Worm (Caenorhabditis elegans): ENCODE measurements around the gene abu-8.

ce11 chrV:5223044-5223443 is 28.6 kb upstream of the abu-8 start, which contains the start of gene Y49G5B.1:
- TF ChIP-seq snpc-4 (tag; optimal IDR thresholded peaks at IDR 0.05) = no peak
- TF ChIP-seq mdl-1 (tag; optimal IDR thresholded peaks at IDR 0.05) = no peak
- TF ChIP-seq gei-8 (GFP tag; optimal IDR thresholded peaks at IDR 0.05) = no peak
- TF ChIP-seq nhr-28 (tag; optimal IDR thresholded peaks at IDR 0.05) = peak; percentile 6
- TF ChIP-seq dpl-1 (GFP tag; optimal IDR thresholded peaks at IDR 0.05) = no peak
- TF ChIP-seq cey-2 (tag; optimal IDR thresholded peaks at IDR 0.05; ENCODE audit: borderline replicate concordance, insufficient read depth) = no peak
